Worm (Caenorhabditis elegans) whole organism, L4 larva: ENCODE results near the gene egrh-3.

Source experiments
- duxl-1 ChIP-seq: sonication (generic microtip); optimal IDR thresholded peaks from 2 replicates; lab custom pipeline; 2016; ENCODE audit warnings: mild to moderate bottlenecking, missing genetic modification characterization, moderate library complexity, missing compliant biosample characterization; ENCODE audit not compliant: poor library complexity
- hlh-30 ChIP-seq: sonication (generic microtip); optimal IDR thresholded peaks from 2 replicates; lab custom pipeline; 2017; ENCODE audit warnings: antibody characterized with exemption, mild to moderate bottlenecking, missing genetic modification characterization, missing compliant biosample characterization; ENCODE audit not compliant: insufficient read depth
- lir-3 ChIP-seq: sonication (generic microtip); optimal IDR thresholded peaks from 2 replicates; lab custom pipeline; 2016; ENCODE audit warnings: mild to moderate bottlenecking, missing genetic modification characterization, missing compliant biosample characterization
- mep-1 ChIP-seq: fragments of 150-350 bp; sonication (generic microtip); optimal IDR thresholded peaks from 3 replicates; lab custom pipeline; 2014; ENCODE audit warnings: missing biosample characterization, missing genetic modification characterization
- snpc-4 ChIP-seq: fragments of 150-350 bp; optimal IDR thresholded peaks from 2 replicates; lab custom pipeline; 2014; ENCODE audit warnings: missing biosample characterization, missing genetic modification characterization
- unc-130 ChIP-seq: sonication (generic microtip); optimal IDR thresholded peaks from 2 replicates; lab custom pipeline; 2016; ENCODE audit warnings: missing genetic modification reagents, missing genetic modification characterization, missing compliant biosample characterization
- unc-39 ChIP-seq: sonication (generic microtip); optimal IDR thresholded peaks from 2 replicates; lab custom pipeline; 2017; ENCODE audit warnings: missing biosample characterization, missing genetic modification characterization

ce11 chrIV:2666586-2667100 lies 21.9 kb downstream of the egrh-3 start, which contains the start of gene Y69A2AR.1:
- no peak for TF ChIP-seq hlh-30
- no peak for TF ChIP-seq lir-3
- no peak for TF ChIP-seq duxl-1
- no peak for TF ChIP-seq mep-1
- TF ChIP-seq unc-39 (tag; lab: Kevin White, UChicago), result no peak
- TF ChIP-seq unc-130 (GFP tag; lab: Kevin White, UChicago), result no peak
- no peak for TF ChIP-seq snpc-4 (tag; lab: Kevin White, UChicago)
